Worm (Caenorhabditis elegans) whole organism, young adult: ENCODE data around the gene lurp-1.

Experiments
- aptf-3 ChIP-seq: fragments of 200-800 bp; sonication (Bioruptor generic); IDR thresholded peaks from 2 replicates; pipeline ENCODE4 v1.3.6; 2022; ENCODE audit warnings: missing genetic modification characterization, missing compliant biosample characterization
- die-1 ChIP-seq: sonication (generic microtip); optimal IDR thresholded peaks from 2 replicates; lab custom pipeline; 2016; ENCODE audit warnings: missing genotype, mild to moderate bottlenecking, missing genetic modification characterization, missing compliant biosample characterization
- dox-1 ChIP-seq: fragments of 200-800 bp; sonication (Bioruptor generic); IDR thresholded peaks from 2 replicates; pipeline ENCODE4 v1.3.6; 2022; ENCODE audit warnings: missing genetic modification reagents, missing genetic modification characterization, missing compliant biosample characterization
- hmg-1.2 ChIP-seq: fragments of 200-800 bp; sonication (Bioruptor generic); IDR thresholded peaks from 2 replicates; pipeline ENCODE4 v1.3.6; 2022; ENCODE audit warnings: missing genetic modification reagents, missing genetic modification characterization, missing compliant biosample characterization
- lin-40 ChIP-seq: sonication (generic microtip); optimal IDR thresholded peaks from 2 replicates; lab custom pipeline; 2016; ENCODE audit warnings: missing genetic modification characterization, mild to moderate bottlenecking, missing compliant biosample characterization, missing genotype, missing genetic modification reagents
- madf-3 ChIP-seq: fragments of 200-800 bp; sonication (Bioruptor generic); IDR thresholded peaks from 2 replicates; pipeline ENCODE4 v1.3.6; 2022; ENCODE audit warnings: missing genetic modification reagents, missing genetic modification characterization, missing compliant biosample characterization
- mes-4 ChIP-seq: sonication (generic microtip); optimal IDR thresholded peaks from 2 replicates; lab custom pipeline; 2016; ENCODE audit warnings: missing genotype, missing genetic modification characterization, missing compliant biosample characterization
- mxl-1 ChIP-seq: sonication (generic microtip); optimal IDR thresholded peaks from 2 replicates; lab custom pipeline; 2016; ENCODE audit warnings: missing genetic modification characterization, missing compliant biosample characterization
- tbx-9 ChIP-seq: sonication (generic microtip); optimal IDR thresholded peaks from 2 replicates; lab custom pipeline; 2016; ENCODE audit warnings: borderline replicate concordance, missing genetic modification characterization, inconsistent platforms, missing compliant biosample characterization
- unc-130 ChIP-seq: sonication (generic microtip); optimal IDR thresholded peaks from 2 replicates; lab custom pipeline; 2016; ENCODE audit warnings: missing genetic modification reagents, missing genetic modification characterization, missing compliant biosample characterization
- xnd-1 ChIP-seq: sonication (generic microtip); optimal IDR thresholded peaks from 2 replicates; lab custom pipeline; 2016; ENCODE audit warnings: missing genotype, missing genetic modification reagents, missing genetic modification characterization, missing compliant biosample characterization

- TF ChIP-seq tbx-9 (no peak), unc-130 (GFP tag; lab: Kevin White, UChicago) (no peak), dox-1 (GFP tag; lab: Robert Waterston, UW) (no peak), hmg-1.2 (GFP tag; lab: Robert Waterston, UW) (no peak), aptf-3 (no peak), lin-40 (tag; lab: Kevin White, UChicago) (no peak), mes-4 (tag; lab: Kevin White, UChicago) (no peak), mxl-1 (no peak), die-1 (tag; lab: Kevin White, UChicago) (no peak), xnd-1 (tag; lab: Kevin White, UChicago) (no peak), madf-3 (GFP tag; lab: Robert Waterston, UW) (no peak)
Measured at ce11 chrII:10880625-10881024, at the start of gene lurp-1.
